Worm (Caenorhabditis elegans) whole organism, L4 larva: ENCODE data around the gene pmp-5.

ENCODE experiments used
- D1046.2 ChIP-seq: fragments of 200-800 bp; sonication (Bioruptor generic); IDR thresholded peaks from 2 replicates; pipeline ENCODE4 v1.3.6; 2022; ENCODE audit warnings: missing genetic modification characterization, missing compliant biosample characterization
- F37D6.2 ChIP-seq: sonication (generic microtip); optimal IDR thresholded peaks from 2 replicates; lab custom pipeline; 2016; ENCODE audit warnings: mild to moderate bottlenecking, missing genetic modification characterization, missing compliant biosample characterization
- F49E8.2 ChIP-seq: sonication (generic microtip); optimal IDR thresholded peaks from 2 replicates; lab custom pipeline; 2016; ENCODE audit warnings: missing compliant biosample characterization, mild to moderate bottlenecking, missing genetic modification characterization, borderline replicate concordance
- T20F7.1 ChIP-seq: fragments of 200-800 bp; sonication (Bioruptor generic); optimal IDR thresholded peaks from 2 replicates; lab custom pipeline; 2018; ENCODE audit warnings: mild to moderate bottlenecking, missing genetic modification characterization, missing compliant biosample characterization
- Y48G9A.11 ChIP-seq: fragments of 200-800 bp; sonication (Bioruptor generic); IDR thresholded peaks from 2 replicates; pipeline ENCODE4 v1.3.6; 2022; ENCODE audit warnings: missing genetic modification reagents, missing genetic modification characterization, missing compliant biosample characterization
- Y5F2A.4 ChIP-seq: fragments of 200-800 bp; sonication (Bioruptor generic); optimal IDR thresholded peaks from 2 replicates; lab custom pipeline; 2018; ENCODE audit warnings: mild to moderate bottlenecking, missing genetic modification characterization, missing compliant biosample characterization
- ZK337.2 ChIP-seq: fragments of 200-800 bp; sonication (Bioruptor generic); IDR thresholded peaks from 2 replicates; pipeline ENCODE4 v1.3.6; 2022; ENCODE audit warnings: missing genetic modification reagents, missing genetic modification characterization, missing compliant biosample characterization
- ZK546.5 ChIP-seq, 2 experiments: sonication (generic microtip); optimal IDR thresholded peaks; 2 replicates each; lab custom pipeline; 2017; ENCODE audit warnings: missing biosample characterization in 2 of 2, missing genetic modification characterization in 2 of 2
- aly-2 ChIP-seq: sonication (generic microtip); optimal IDR thresholded peaks from 2 replicates; lab custom pipeline; 2018; ENCODE audit warnings: missing biosample characterization, missing genetic modification characterization
- ama-1 ChIP-seq: fragments of 150-350 bp; optimal IDR thresholded peaks from 2 replicates; lab custom pipeline; 2014; ENCODE audit warnings: inconsistent platforms, mixed read lengths
- arid-1 ChIP-seq: fragments of 200-800 bp; sonication (Bioruptor generic); conservative IDR thresholded peaks from 2 replicates; pipeline ENCODE4 v1.3.6; 2022; ENCODE audit warnings: missing genetic modification reagents, missing genetic modification characterization, missing compliant biosample characterization
- ceh-20 ChIP-seq: fragments of 200-800 bp; sonication (Bioruptor generic); IDR thresholded peaks from 2 replicates; pipeline ENCODE4 v1.3.6; 2022; ENCODE audit warnings: missing genetic modification reagents, missing genetic modification characterization, missing compliant biosample characterization
- ctbp-1 ChIP-seq: fragments of 200-800 bp; sonication (Bioruptor generic); IDR thresholded peaks from 2 replicates; pipeline ENCODE4 v1.3.6; 2022; ENCODE audit warnings: missing genetic modification reagents, missing genetic modification characterization, missing compliant biosample characterization
- daf-12 ChIP-seq: fragments of 150-350 bp; optimal IDR thresholded peaks from 2 replicates; lab custom pipeline; 2014; ENCODE audit warnings: missing biosample characterization, missing genetic modification reagents, missing genetic modification characterization
- daf-16 ChIP-seq, 3 experiments: sonication (generic microtip); optimal IDR thresholded peaks; 2 replicates each; lab custom pipeline; 2016 to 2017; ENCODE audit warnings: missing genetic modification characterization in 3 of 3, missing genetic modification reagents in 3 of 3, mild to moderate bottlenecking in 2 of 3, missing compliant biosample characterization in 2 of 3, missing biosample characterization in 1 of 3, moderate library complexity in 1 of 3
- dmd-8 ChIP-seq: fragments of 200-800 bp; sonication (Bioruptor generic); IDR thresholded peaks from 2 replicates; pipeline ENCODE4 v1.3.6; 2022; ENCODE audit warnings: missing genetic modification characterization, missing compliant biosample characterization
- dpl-1 ChIP-seq: fragments of 150-350 bp; optimal IDR thresholded peaks from 2 replicates; lab custom pipeline; 2014; ENCODE audit warnings: missing biosample characterization, missing genetic modification reagents, missing genetic modification characterization
- dve-1 ChIP-seq: sonication (generic microtip); optimal IDR thresholded peaks from 2 replicates; lab custom pipeline; 2017; ENCODE audit warnings: antibody characterized with exemption, mild to moderate bottlenecking, missing genetic modification characterization, missing compliant biosample characterization; ENCODE audit not compliant: insufficient read depth
- hlh-11 ChIP-seq: fragments of 200-800 bp; sonication (Bioruptor generic); optimal IDR thresholded peaks from 2 replicates; lab custom pipeline; 2018; ENCODE audit warnings: mild to moderate bottlenecking, missing genetic modification characterization, missing compliant biosample characterization
- hlh-30 ChIP-seq: sonication (generic microtip); optimal IDR thresholded peaks from 2 replicates; lab custom pipeline; 2017; ENCODE audit warnings: antibody characterized with exemption, mild to moderate bottlenecking, missing genetic modification characterization, missing compliant biosample characterization; ENCODE audit not compliant: insufficient read depth
- hmg-1.1 ChIP-seq: fragments of 200-800 bp; sonication (Bioruptor generic); IDR thresholded peaks from 2 replicates; pipeline ENCODE4 v1.3.6; 2022; ENCODE audit warnings: missing genetic modification reagents, missing genetic modification characterization, missing compliant biosample characterization
- lin-1 ChIP-seq: fragments of 200-800 bp; sonication (Bioruptor generic); IDR thresholded peaks from 2 replicates; pipeline ENCODE4 v1.3.6; 2022; ENCODE audit warnings: missing genetic modification reagents, missing genetic modification characterization, missing compliant biosample characterization
- lin-38 ChIP-seq: fragments of 200-800 bp; sonication (Bioruptor generic); IDR thresholded peaks from 2 replicates; pipeline ENCODE4 v1.3.6; 2022; ENCODE audit warnings: missing genetic modification reagents, missing genetic modification characterization, missing compliant biosample characterization
- lsy-2 ChIP-seq, 2 experiments: fragments of 150-350 bp in 1 of 2; sonication (generic microtip) in 1 of 2; optimal IDR thresholded peaks; 2 replicates each; lab custom pipeline; 2014 to 2017; ENCODE audit warnings: missing biosample characterization in 2 of 2, missing genetic modification characterization in 2 of 2
- madf-5 ChIP-seq, 2 experiments: fragments of 200-800 bp; sonication (Bioruptor generic); IDR thresholded peaks; 2 replicates each; pipeline ENCODE4 v1.3.6; 2022; ENCODE audit warnings: missing compliant biosample characterization in 2 of 2, missing genetic modification characterization in 2 of 2
- mdl-1 ChIP-seq, 2 experiments: fragments of 150-350 bp in 1 of 2; sonication (generic microtip) in 1 of 2; optimal IDR thresholded peaks; 2 replicates each; lab custom pipeline; 2014 to 2017; ENCODE audit warnings: missing biosample characterization in 2 of 2, missing genetic modification characterization in 2 of 2
- mes-2 ChIP-seq: sonication (generic microtip); optimal IDR thresholded peaks from 2 replicates; lab custom pipeline; 2016; ENCODE audit warnings: missing genotype, mild to moderate bottlenecking, missing genetic modification characterization, missing compliant biosample characterization; ENCODE audit not compliant: poor library complexity, severe bottlenecking
- mxl-2 ChIP-seq: fragments of 200-800 bp; sonication (Bioruptor generic); conservative IDR thresholded peaks from 2 replicates; pipeline ENCODE4 v1.3.6; 2022; ENCODE audit warnings: missing genetic modification reagents, missing genetic modification characterization, missing compliant biosample characterization
- mxl-3 ChIP-seq: fragments of 200-800 bp; sonication (Bioruptor generic); optimal IDR thresholded peaks from 2 replicates; lab custom pipeline; 2018; ENCODE audit warnings: mild to moderate bottlenecking, missing genetic modification characterization, missing compliant biosample characterization
- nhr-111 ChIP-seq: fragments of 200-800 bp; sonication (Bioruptor generic); optimal IDR thresholded peaks from 2 replicates; lab custom pipeline; 2018; ENCODE audit warnings: mild to moderate bottlenecking, missing genetic modification characterization, missing compliant biosample characterization
- nhr-25 ChIP-seq: sonication (generic microtip); optimal IDR thresholded peaks from 2 replicates; lab custom pipeline; 2017; ENCODE audit warnings: missing genetic modification characterization, mild to moderate bottlenecking, missing compliant biosample characterization, antibody characterized with exemption, moderate library complexity, borderline replicate concordance; ENCODE audit not compliant: insufficient read depth
- nhr-28 ChIP-seq: fragments of 150-350 bp; optimal IDR thresholded peaks from 2 replicates; lab custom pipeline; 2014; ENCODE audit warnings: missing biosample characterization, missing genetic modification characterization
- nhr-48 ChIP-seq: sonication (generic microtip); optimal IDR thresholded peaks from 2 replicates; lab custom pipeline; 2016; ENCODE audit warnings: mild to moderate bottlenecking, missing genetic modification characterization, missing compliant biosample characterization
- rbr-2 ChIP-seq: sonication (generic microtip); optimal IDR thresholded peaks from 2 replicates; lab custom pipeline; 2016; ENCODE audit warnings: missing genotype, missing genetic modification characterization, missing compliant biosample characterization
- sdz-12 ChIP-seq: fragments of 200-800 bp; sonication (Bioruptor generic); optimal IDR thresholded peaks from 2 replicates; lab custom pipeline; 2018; ENCODE audit warnings: mild to moderate bottlenecking, missing genetic modification characterization, missing compliant biosample characterization
- set-16 ChIP-seq: fragments of 200-800 bp; sonication (Bioruptor generic); IDR thresholded peaks from 2 replicates; pipeline ENCODE4 v1.3.6; 2022; ENCODE audit warnings: missing genetic modification reagents, missing genetic modification characterization, missing compliant biosample characterization
- skn-1 ChIP-seq: fragments of 150-350 bp; optimal IDR thresholded peaks from 2 replicates; lab custom pipeline; 2014; ENCODE audit warnings: missing biosample characterization, missing genetic modification characterization
- snpc-1.2 ChIP-seq: fragments of 200-800 bp; sonication (Bioruptor generic); IDR thresholded peaks from 2 replicates; pipeline ENCODE4 v1.3.6; 2022; ENCODE audit warnings: missing genetic modification reagents, missing genetic modification characterization, missing compliant biosample characterization
- snpc-4 ChIP-seq: fragments of 150-350 bp; optimal IDR thresholded peaks from 2 replicates; lab custom pipeline; 2014; ENCODE audit warnings: missing biosample characterization, missing genetic modification characterization
- tra-1 ChIP-seq: fragments of 200-800 bp; sonication (Bioruptor generic); IDR thresholded peaks from 2 replicates; pipeline ENCODE4 v1.3.6; 2022; ENCODE audit warnings: missing genetic modification reagents, missing genetic modification characterization, missing compliant biosample characterization
- unc-39 ChIP-seq: sonication (generic microtip); optimal IDR thresholded peaks from 2 replicates; lab custom pipeline; 2017; ENCODE audit warnings: missing biosample characterization, missing genetic modification characterization
- unc-62 ChIP-seq, 3 experiments: fragments of 150-350 bp in 1 of 3; sonication (generic microtip); optimal IDR thresholded peaks in 2 of 3; peaks in 1 of 3; 1 replicate in 1 of 3; 2 replicates in 2 of 3; lab custom pipeline; 2014 to 2017; ENCODE audit warnings: missing biosample characterization in 3 of 3, missing genetic modification characterization in 3 of 3, missing genetic modification reagents in 3 of 3, missing genotype in 1 of 3
- zip-2 ChIP-seq: fragments of 150-350 bp; optimal IDR thresholded peaks from 2 replicates; lab custom pipeline; 2014; ENCODE audit warnings: missing biosample characterization, missing genetic modification characterization

pmp-5 gene

ce11 chrV:6658765-6659164, 6.8 kb downstream of the pmp-5 start (continued):
- TF ChIP-seq F49E8.2 (tag; lab: Kevin White, UChicago) = no peak

ce11 chrV:6657532-6658259, 7.9 kb downstream of the pmp-5 start:
- TF ChIP-seq unc-62 (GFP tag; optimal IDR thresholded peaks at IDR 0.05 in 1 of 2; lab: Kevin White, UChicago) = peak in 1 of 2 experiments; percentile 31
- no peak for TF ChIP-seq unc-62 (tag; optimal IDR thresholded peaks at IDR 0.05; lab: Kevin White, UChicago)
- no peak for TF ChIP-seq nhr-25 (tag; lab: Kevin White, UChicago)
- TF ChIP-seq ZK337.2 (GFP tag; lab: Robert Waterston, UW) = no peak
- no peak for TF ChIP-seq sdz-12 (GFP tag; lab: Kevin White, UChicago)
- no peak for TF ChIP-seq daf-12 (tag; lab: Kevin White, UChicago)
- TF ChIP-seq nhr-28 (tag; lab: Kevin White, UChicago) = peak; percentile 22
- TF ChIP-seq mes-2 (tag; lab: Kevin White, UChicago) = peak; percentile 1
- no peak for TF ChIP-seq skn-1 (tag; lab: Kevin White, UChicago)
- TF ChIP-seq lin-1 (GFP tag; lab: Robert Waterston, UW) = no peak
- no peak for TF ChIP-seq nhr-111
- no peak for TF ChIP-seq daf-16 (GFP tag; optimal IDR thresholded peaks at IDR 0.05; lab: Kevin White, UChicago)
- peak; percentile 72 for TF ChIP-seq daf-16 (tag; optimal IDR thresholded peaks at IDR 0.05; lab: Kevin White, UChicago)
- TF ChIP-seq dmd-8 (GFP tag; lab: Robert Waterston, UW) = no peak
- peak; percentile 22 for TF ChIP-seq T20F7.1 (GFP tag; lab: Kevin White, UChicago)
- TF ChIP-seq ZK546.5 (tag; optimal IDR thresholded peaks at IDR 0.05; lab: Kevin White, UChicago) = no peak
- TF ChIP-seq hlh-11 (tag; lab: Kevin White, UChicago) = peak; percentile 14
- TF ChIP-seq ctbp-1 (GFP tag; lab: Robert Waterston, UW) = no peak
- 0 out of 2 replicates have a peak, but pooled peaks have one; percentile 11 for TF ChIP-seq Y48G9A.11 (GFP tag; lab: Robert Waterston, UW)
- TF ChIP-seq dve-1 (tag; lab: Kevin White, UChicago) = peak; percentile 59
- TF ChIP-seq tra-1 (GFP tag; lab: Robert Waterston, UW) = 0 out of 2 replicates have a peak, but pooled peaks have one; percentile 40
- no peak for TF ChIP-seq madf-5 (GFP tag; IDR thresholded peaks at IDR 0.05; lab: Robert Waterston, UW)
- peak; percentile 40 for TF ChIP-seq snpc-4 (tag; lab: Kevin White, UChicago)
- TF ChIP-seq hmg-1.1 (GFP tag; lab: Robert Waterston, UW) = no peak
- peak; percentile 60 for TF ChIP-seq hlh-30 (tag; lab: Kevin White, UChicago)
- TF ChIP-seq unc-39 (tag; lab: Kevin White, UChicago) = no peak
- TF ChIP-seq lin-38 (GFP tag; lab: Robert Waterston, UW) = no peak
- TF ChIP-seq aly-2 (tag; lab: Kevin White, UChicago) = no peak
- no peak for TF ChIP-seq D1046.2
- no peak for TF ChIP-seq snpc-1.2 (GFP tag; lab: Robert Waterston, UW)
- TF ChIP-seq arid-1 (GFP tag; lab: Robert Waterston, UW) = no peak
- no peak for TF ChIP-seq mxl-2 (GFP tag; lab: Robert Waterston, UW)
- no peak for TF ChIP-seq zip-2 (tag; lab: Kevin White, UChicago)
- TF ChIP-seq, all 104 proteins: peak for 11

DNA sequence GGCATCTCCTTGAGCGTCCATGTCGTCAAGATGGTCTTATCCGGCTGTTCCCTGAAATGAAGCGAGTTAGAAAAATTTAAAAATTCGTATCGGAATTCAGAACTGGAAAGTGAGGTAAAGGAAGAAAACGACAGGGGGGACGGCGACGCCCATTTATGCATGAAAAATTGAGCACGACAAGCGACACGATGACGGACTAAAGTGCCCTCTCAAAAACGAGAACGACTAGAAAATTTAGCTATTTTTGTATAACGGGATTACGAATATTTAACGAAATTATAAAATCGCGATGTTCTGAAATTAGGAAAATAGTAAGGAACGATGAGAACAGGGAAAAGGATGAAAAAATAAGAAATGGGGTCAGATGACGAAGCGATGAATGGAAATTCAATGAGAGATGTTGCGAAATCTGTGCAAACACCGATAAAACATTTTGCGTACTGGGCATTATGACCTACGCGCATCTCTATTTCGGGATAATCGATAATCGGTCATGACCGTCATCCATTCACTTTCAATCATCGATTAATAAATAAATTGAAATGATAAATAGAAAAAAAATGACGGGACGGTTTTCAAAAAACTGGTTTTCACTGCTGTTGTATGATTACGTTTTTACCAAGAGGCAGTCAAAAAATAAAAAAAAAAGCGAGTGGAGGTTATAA, 9.0 kb downstream of the pmp-5 start, which contains the start of gene snb-1:
snb-1 (minus strand) TSS at position 51 of the 665 bp plus-strand sequence.
- no peak for TF ChIP-seq ceh-20
- TF ChIP-seq mxl-3 (GFP tag; lab: Kevin White, UChicago) = peak; percentile 24
- peak; percentile 61 for TF ChIP-seq T20F7.1 (GFP tag; lab: Kevin White, UChicago)
- TF ChIP-seq rbr-2 = peak; percentile 26
- no peak for TF ChIP-seq daf-16 (GFP tag; optimal IDR thresholded peaks at IDR 0.05; lab: Kevin White, UChicago)
- TF ChIP-seq daf-16 (tag; optimal IDR thresholded peaks at IDR 0.05; lab: Kevin White, UChicago) = peak; percentile 44
- peak; percentile 40 for TF ChIP-seq ama-1 (lab: Kevin White, UChicago)
- peak in 1 of 2 experiments; percentile 80 for TF ChIP-seq lsy-2 (tag; optimal IDR thresholded peaks at IDR 0.05; lab: Kevin White, UChicago)
- TF ChIP-seq F37D6.2 = peak; percentile 11
- TF ChIP-seq Y5F2A.4 (GFP tag; lab: Kevin White, UChicago) = no peak
- 0 out of 2 replicates have a peak, but pooled peaks have one; percentile 4 for TF ChIP-seq tra-1 (GFP tag; lab: Robert Waterston, UW)
- no peak for TF ChIP-seq set-16 (GFP tag; lab: Robert Waterston, UW)
- TF ChIP-seq mdl-1 (tag; optimal IDR thresholded peaks at IDR 0.05; lab: Kevin White, UChicago) = peak in 1 of 2 experiments; percentile 34
- TF ChIP-seq nhr-48 = peak; percentile 38
- TF ChIP-seq dpl-1 (GFP tag; lab: Kevin White, UChicago) = peak; percentile 43
